Worm (Caenorhabditis elegans): Measurements from ENCODE around the gene F58H1.2.
A peak's percentile ranks its signal among the peaks of the same experiment; 100 is the strongest.

F58H1.2 gene

DNA sequence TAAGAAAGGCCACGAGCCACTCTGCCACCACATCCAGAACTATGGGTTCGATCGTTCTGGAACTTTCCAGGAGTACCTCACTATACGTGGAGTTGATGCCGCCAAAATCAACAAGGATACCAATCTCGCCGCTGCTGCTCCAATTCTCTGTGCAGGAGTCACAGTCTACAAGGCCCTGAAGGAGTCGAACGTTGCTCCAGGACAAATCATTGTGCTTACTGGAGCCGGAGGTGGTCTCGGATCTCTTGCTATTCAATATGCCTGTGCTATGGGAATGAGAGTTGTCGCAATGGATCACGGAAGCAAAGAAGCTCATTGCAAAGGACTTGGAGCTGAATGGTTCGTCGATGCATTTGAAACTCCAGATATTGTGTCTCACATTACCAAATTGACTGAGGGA is 40.2 kb upstream of the F58H1.2 start:
- peak; percentile 16 for TF ChIP-seq nhr-43 (tag; optimal IDR thresholded peaks at IDR 0.05; ENCODE audit: poor library complexity, severe bottlenecking)
- no peak for TF ChIP-seq nfya-1 (tag; optimal IDR thresholded peaks at IDR 0.05; ENCODE audit: insufficient read depth)
- peak; percentile 97 for TF ChIP-seq ama-1 (optimal IDR thresholded peaks at IDR 0.05)

DNA sequence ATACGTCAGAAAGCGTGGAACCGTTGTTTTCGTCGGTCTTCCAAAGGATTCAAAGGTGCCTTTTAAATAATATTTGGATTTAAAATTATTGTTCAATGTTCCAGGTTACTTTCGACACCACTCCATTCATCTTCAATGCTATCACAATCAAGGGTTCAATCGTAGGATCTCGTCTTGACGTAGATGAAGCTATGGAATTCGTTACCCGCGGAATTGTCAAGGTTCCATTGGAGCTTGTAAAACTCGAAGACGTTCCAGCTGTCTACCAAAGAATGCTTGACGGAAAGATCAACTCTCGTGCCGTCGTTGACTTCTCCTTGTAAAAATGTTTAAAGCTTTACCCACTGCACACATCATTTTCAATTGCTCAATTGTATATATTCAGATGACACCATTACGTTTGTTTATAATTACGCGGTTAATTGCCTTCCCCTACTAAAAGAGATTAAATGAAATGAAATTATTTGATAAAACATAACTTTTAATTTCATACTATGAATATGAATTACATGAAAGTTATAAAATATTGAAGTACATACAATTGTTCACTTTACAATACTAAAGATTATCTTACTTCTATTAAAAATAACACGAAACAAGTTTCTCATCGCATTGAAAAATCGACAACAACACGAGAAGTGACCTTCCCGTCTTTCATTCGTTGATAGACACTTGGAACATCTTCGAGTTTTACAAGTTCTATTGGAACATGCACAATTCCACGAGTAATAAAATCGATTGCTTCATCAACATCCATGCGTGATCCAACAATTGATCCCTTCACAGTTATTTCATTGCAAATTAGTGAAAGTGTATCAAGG is 39.6 kb upstream of the F58H1.2 start:
- no peak for TF ChIP-seq sea-2 (GFP tag; optimal IDR thresholded peaks at IDR 0.05)
- no peak for TF ChIP-seq jun-1 (tag; optimal IDR thresholded peaks at IDR 0.05)
- TF ChIP-seq snpc-4 (tag; optimal IDR thresholded peaks at IDR 0.05), result no peak
- no peak for TF ChIP-seq R02D3.7 (tag; optimal IDR thresholded peaks at IDR 0.05)
- TF ChIP-seq unc-62 (GFP tag; optimal IDR thresholded peaks at IDR 0.05), result no peak
- TF ChIP-seq lsy-12 (tag; optimal IDR thresholded peaks at IDR 0.05), result peak; percentile 29
- TF ChIP-seq pqm-1 (tag; optimal IDR thresholded peaks at IDR 0.05), result peak; percentile 49
- no peak for TF ChIP-seq fkh-10 (GFP tag; optimal IDR thresholded peaks at IDR 0.05)
- peak; percentile 88 for TF ChIP-seq pha-4 (tag; optimal IDR thresholded peaks at IDR 0.05)
- TF ChIP-seq ama-1 (optimal IDR thresholded peaks at IDR 0.05), result peak; percentile 96
- TF ChIP-seq zag-1 (tag; optimal IDR thresholded peaks at IDR 0.05), result no peak
- TF ChIP-seq nhr-43 (tag; optimal IDR thresholded peaks at IDR 0.05; ENCODE audit: poor library complexity, severe bottlenecking), result peak; percentile 59
- TF ChIP-seq lin-39 (tag; optimal IDR thresholded peaks at IDR 0.05), result peak; percentile 45
- TF ChIP-seq nhr-23 (tag; optimal IDR thresholded peaks at IDR 0.05), result peak; percentile 19
- no peak for TF ChIP-seq skn-1 (tag; optimal IDR thresholded peaks at IDR 0.05)
- no peak for TF ChIP-seq nhr-12 (tag; optimal IDR thresholded peaks at IDR 0.05)

DNA sequence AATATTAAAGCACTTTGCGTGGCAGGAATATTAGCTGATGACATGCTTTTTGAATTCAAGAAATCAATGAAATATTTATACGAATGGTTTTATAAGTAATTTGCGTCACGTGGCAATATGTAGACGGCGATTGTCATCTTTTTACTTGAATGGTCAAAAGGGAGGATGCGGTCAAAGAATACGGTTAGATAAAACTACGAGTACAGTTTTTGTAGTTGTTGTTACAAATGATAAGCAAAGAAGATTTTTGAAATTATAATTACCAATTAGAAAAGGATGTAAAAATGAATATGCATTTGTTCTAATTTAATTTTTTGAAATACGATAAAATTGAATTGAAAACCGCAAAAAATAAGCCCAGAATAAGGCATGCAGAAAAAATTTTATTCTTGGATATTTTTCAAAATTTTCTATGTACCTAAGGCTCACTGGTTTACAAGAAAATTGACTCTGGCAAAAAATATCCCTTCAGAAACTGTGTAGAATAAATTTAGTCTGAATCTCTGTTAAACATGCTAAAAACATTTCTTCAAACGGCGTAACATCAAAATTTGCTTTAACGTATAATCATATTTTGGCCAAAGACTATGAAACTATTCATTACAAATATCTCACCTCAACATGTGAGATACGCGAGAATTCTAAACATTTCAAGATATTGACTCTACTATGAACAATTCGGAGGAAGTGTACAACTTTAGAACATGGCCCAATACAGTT is 37.6 kb upstream of the F58H1.2 start, which contains the start of the genes sodh-2 and srx-76:
TSS of gene sodh-2 (minus strand) at position 101 of the 720 bp plus-strand sequence.
TSS of gene srx-76 (plus strand) at position 670 of the 720 bp plus-strand sequence.
- no peak for TF ChIP-seq pha-4 (tag; optimal IDR thresholded peaks at IDR 0.05)
- no peak for TF ChIP-seq ceh-9 (tag; optimal IDR thresholded peaks at IDR 0.05)
- TF ChIP-seq skn-1 (tag; optimal IDR thresholded peaks at IDR 0.05), result no peak
- TF ChIP-seq nhr-67 (tag; optimal IDR thresholded peaks at IDR 0.05), result no peak
- TF ChIP-seq fkh-10 (GFP tag; optimal IDR thresholded peaks at IDR 0.05), result no peak
- TF ChIP-seq nhr-28 (tag; optimal IDR thresholded peaks at IDR 0.05), result no peak
- TF ChIP-seq nhr-12 (tag; optimal IDR thresholded peaks at IDR 0.05), result no peak
- no peak for TF ChIP-seq aly-2 (tag; optimal IDR thresholded peaks at IDR 0.05)
- TF ChIP-seq nhr-76 (tag; optimal IDR thresholded peaks at IDR 0.05), result no peak
- no peak for TF ChIP-seq nhr-23 (tag; optimal IDR thresholded peaks at IDR 0.05)
- no peak for TF ChIP-seq snpc-4 (tag; optimal IDR thresholded peaks at IDR 0.05)
- no peak for TF ChIP-seq elt-1 (tag; optimal IDR thresholded peaks at IDR 0.05)
- TF ChIP-seq fkh-2 (tag; optimal IDR thresholded peaks at IDR 0.05), result no peak
- TF ChIP-seq nhr-43 (tag; optimal IDR thresholded peaks at IDR 0.05; ENCODE audit: poor library complexity, severe bottlenecking), result no peak
- TF ChIP-seq ceh-82 (tag; optimal IDR thresholded peaks at IDR 0.05), result no peak
- no peak for TF ChIP-seq nhr-11 (tag; optimal IDR thresholded peaks at IDR 0.05)
- no peak for TF ChIP-seq mml-1 (tag; optimal IDR thresholded peaks at IDR 0.05)
- TF ChIP-seq egl-5 (tag; optimal IDR thresholded peaks at IDR 0.05), result no peak
- no peak for TF ChIP-seq elt-3 (tag; optimal IDR thresholded peaks at IDR 0.05)
- no peak for TF ChIP-seq sea-2 (GFP tag; optimal IDR thresholded peaks at IDR 0.05)

DNA sequence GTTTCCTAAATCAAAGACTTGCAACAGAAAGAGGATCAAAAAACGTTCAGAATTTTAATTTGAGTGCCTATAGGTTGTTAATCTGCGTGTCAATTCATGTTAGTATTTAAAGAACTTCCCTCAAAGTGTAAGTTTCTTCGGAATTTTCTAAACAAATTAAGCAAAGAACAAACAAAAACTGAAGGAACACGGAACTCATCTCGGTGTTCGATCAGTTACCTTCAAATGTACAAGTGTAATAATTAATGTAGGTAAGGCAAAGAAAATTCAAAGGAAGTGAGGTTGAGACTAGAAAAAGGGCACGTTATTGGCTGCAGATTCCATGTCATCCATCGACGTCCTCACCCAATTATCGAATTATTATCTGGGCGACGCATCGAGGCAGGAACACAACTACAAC is 34.9 kb upstream of the F58H1.2 start, which contains the start of gene K12G11.6:
TSS of gene K12G11.6 (plus strand) at position 357 of the 400 bp plus-strand sequence.
- TF ChIP-seq mdl-1 (tag; optimal IDR thresholded peaks at IDR 0.05), result no peak
- TF ChIP-seq eor-1 (tag; optimal IDR thresholded peaks at IDR 0.05), result no peak
- no peak for TF ChIP-seq ztf-11 (tag; optimal IDR thresholded peaks at IDR 0.05)
- no peak for TF ChIP-seq ceh-9 (tag; optimal IDR thresholded peaks at IDR 0.05)
- no peak for TF ChIP-seq nhr-23 (tag; optimal IDR thresholded peaks at IDR 0.05)
- no peak for TF ChIP-seq snpc-4 (tag; optimal IDR thresholded peaks at IDR 0.05)
- no peak for TF ChIP-seq lin-15B (tag; optimal IDR thresholded peaks at IDR 0.05)
- TF ChIP-seq nhr-28 (tag; optimal IDR thresholded peaks at IDR 0.05), result no peak
- TF ChIP-seq elt-2 (tag; optimal IDR thresholded peaks at IDR 0.05), result no peak

Data from whole organism, L3 larva.